Worm (Caenorhabditis elegans) whole organism, midembryonic: ENCODE measurements around the gene sma-5.

Experiments
- T22C8.4 ChIP-seq: fragments of 200-800 bp; sonication (Bioruptor generic); IDR thresholded peaks from 2 replicates; pipeline ENCODE4 v1.3.6; 2022; ENCODE audit warnings: missing genetic modification characterization, missing compliant biosample characterization
- cog-1 ChIP-seq: sonication (generic microtip); optimal IDR thresholded peaks from 2 replicates; lab custom pipeline; 2016; ENCODE audit warnings: missing genetic modification characterization, missing compliant biosample characterization
- flt-1 ChIP-seq: fragments of 200-800 bp; sonication (Bioruptor generic); IDR thresholded peaks from 2 replicates; pipeline ENCODE4 v1.3.6; 2022; ENCODE audit warnings: missing genetic modification characterization, missing compliant biosample characterization
- klf-2 ChIP-seq: fragments of 200-800 bp; sonication (Bioruptor generic); conservative IDR thresholded peaks from 2 replicates; pipeline ENCODE4 v1.3.6; 2022; ENCODE audit warnings: missing genetic modification reagents, missing genetic modification characterization, missing compliant biosample characterization
- med-1 ChIP-seq: sonication (generic microtip); optimal IDR thresholded peaks from 2 replicates; lab custom pipeline; 2017; ENCODE audit warnings: missing genetic modification characterization, mild to moderate bottlenecking, missing compliant biosample characterization, antibody characterized with exemption, missing genetic modification reagents; ENCODE audit not compliant: insufficient read depth
- ref-1 ChIP-seq: fragments of 200-800 bp; sonication (Bioruptor generic); conservative IDR thresholded peaks from 2 replicates; pipeline ENCODE4 v1.3.6; 2022; ENCODE audit warnings: missing genetic modification reagents, missing genetic modification characterization, missing compliant biosample characterization
- tab-1 ChIP-seq: fragments of 200-800 bp; sonication (Bioruptor generic); IDR thresholded peaks from 2 replicates; pipeline ENCODE4 v1.3.6; 2022; ENCODE audit warnings: missing genetic modification characterization, missing compliant biosample characterization
- ztf-23 ChIP-seq: fragments of 200-800 bp; sonication (Bioruptor generic); IDR thresholded peaks from 2 replicates; pipeline ENCODE4 v1.3.6; 2022; ENCODE audit warnings: missing genetic modification reagents, missing genetic modification characterization, missing compliant biosample characterization
- ztf-29 ChIP-seq: fragments of 200-800 bp; sonication (Bioruptor generic); IDR thresholded peaks from 2 replicates; pipeline ENCODE4 v1.3.6; 2022; ENCODE audit warnings: missing genetic modification reagents, missing genetic modification characterization, missing compliant biosample characterization

sma-5 gene

ce11 chrX:11959838-11960237 is 45.5 kb downstream of the sma-5 start, which contains the start of gene C49F5.8:
TSS of gene C49F5.8 (plus strand) at chrX:11960138.
- TF ChIP-seq flt-1 (GFP tag; lab: Robert Waterston, UW) = no peak
- TF ChIP-seq T22C8.4 = no peak
- no peak for TF ChIP-seq ztf-29
- no peak for TF ChIP-seq tab-1 (GFP tag; lab: Robert Waterston, UW)
- no peak for TF ChIP-seq cog-1 (tag; lab: Kevin White, UChicago)
- TF ChIP-seq ref-1 = no peak
- no peak for TF ChIP-seq ztf-23 (GFP tag; lab: Robert Waterston, UW)
- TF ChIP-seq med-1 (GFP tag; lab: Kevin White, UChicago) = no peak
- no peak for TF ChIP-seq klf-2

DNA sequence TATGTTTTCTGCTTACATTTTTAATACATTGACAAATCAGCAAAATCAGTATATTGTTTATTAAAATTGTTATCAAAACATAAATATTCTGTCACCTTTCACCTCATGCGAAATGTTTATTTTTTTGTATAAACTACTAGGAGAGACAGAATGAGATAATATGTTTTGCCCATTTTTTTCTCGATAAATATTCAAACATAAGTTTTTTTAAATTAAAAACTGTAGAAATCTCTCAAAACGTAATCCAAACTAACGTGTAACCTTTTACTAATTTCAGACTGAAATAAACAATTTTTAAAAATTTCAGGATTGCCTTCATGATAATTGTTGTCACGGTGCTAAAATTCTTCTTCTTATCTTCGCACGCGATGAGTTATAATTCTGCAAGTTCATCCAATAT is 48.1 kb downstream of the sma-5 start, which contains the start of gene T08D10.5:
Gene T08D10.5 (plus strand): TSS at position 301 of the 400 bp plus-strand sequence.
- no peak for TF ChIP-seq cog-1 (tag; lab: Kevin White, UChicago)
- no peak for TF ChIP-seq klf-2
- TF ChIP-seq med-1 (GFP tag; lab: Kevin White, UChicago) = no peak
- TF ChIP-seq ztf-29 = no peak
- no peak for TF ChIP-seq ztf-23 (GFP tag; lab: Robert Waterston, UW)
- TF ChIP-seq flt-1 (GFP tag; lab: Robert Waterston, UW) = no peak
- TF ChIP-seq ref-1 = no peak
- TF ChIP-seq tab-1 (GFP tag; lab: Robert Waterston, UW) = no peak
- TF ChIP-seq T22C8.4 = no peak

DNA sequence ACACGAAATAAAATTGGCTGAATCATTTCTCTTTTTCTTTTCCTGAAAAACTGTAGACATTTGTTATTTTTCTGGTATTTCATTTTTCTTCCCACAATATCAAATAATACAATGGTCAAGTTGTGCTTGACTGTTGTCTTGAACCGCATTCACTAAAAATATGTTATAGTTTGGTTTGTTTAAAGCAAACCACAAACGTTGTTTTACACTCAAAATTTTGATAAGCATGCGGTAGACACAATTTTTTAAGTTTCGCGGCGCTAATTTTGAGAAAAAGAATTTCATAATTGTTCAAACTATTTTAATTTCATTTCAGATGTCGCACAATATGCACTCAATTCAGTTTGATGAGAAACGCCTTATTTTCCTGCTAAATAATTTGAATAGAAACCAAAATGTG is 50.2 kb downstream of the sma-5 start, which contains the start of gene T08D10.3:
Gene T08D10.3 (plus strand): TSS at position 301 of the 400 bp plus-strand sequence.
- TF ChIP-seq ref-1 (no peak), T22C8.4 (no peak), flt-1 (GFP tag; lab: Robert Waterston, UW) (no peak), tab-1 (GFP tag; lab: Robert Waterston, UW) (no peak), ztf-23 (GFP tag; lab: Robert Waterston, UW) (no peak)

DNA sequence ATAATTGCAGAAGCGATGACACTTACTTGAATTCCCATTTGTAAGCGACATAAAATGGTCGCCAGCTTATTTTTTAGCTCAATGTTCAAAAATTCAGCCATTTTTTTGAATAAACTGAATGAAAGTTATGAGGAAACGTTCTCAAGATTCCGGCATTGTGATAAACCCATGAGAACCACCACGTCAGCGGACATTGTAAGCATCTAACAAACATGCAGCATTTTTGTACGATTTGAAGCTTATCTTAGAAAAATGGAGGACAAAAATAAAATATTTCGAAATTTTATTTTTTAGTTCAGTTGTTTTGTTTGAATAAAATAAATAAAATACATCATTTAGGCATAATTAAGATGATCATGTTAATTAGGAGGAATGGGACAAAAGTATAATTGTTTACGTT is 52.1 kb downstream of the sma-5 start, which contains the start of gene T08D10.4:
Gene T08D10.4 (minus strand): TSS at position 101 of the 400 bp plus-strand sequence.
- TF ChIP-seq ztf-23 (GFP tag; lab: Robert Waterston, UW) (no peak), klf-2 (no peak), flt-1 (GFP tag; lab: Robert Waterston, UW) (no peak), T22C8.4 (no peak)

- TF ChIP-seq ref-1 (no peak), flt-1 (GFP tag; lab: Robert Waterston, UW) (no peak), T22C8.4 (no peak), klf-2 (no peak), cog-1 (tag; lab: Kevin White, UChicago) (no peak), ztf-23 (GFP tag; lab: Robert Waterston, UW) (no peak), med-1 (GFP tag; lab: Kevin White, UChicago) (no peak), ztf-29 (no peak), tab-1 (GFP tag; lab: Robert Waterston, UW) (no peak)
Observed at ce11 chrX:11952129-11952528, 53.2 kb downstream of the sma-5 start.

DNA sequence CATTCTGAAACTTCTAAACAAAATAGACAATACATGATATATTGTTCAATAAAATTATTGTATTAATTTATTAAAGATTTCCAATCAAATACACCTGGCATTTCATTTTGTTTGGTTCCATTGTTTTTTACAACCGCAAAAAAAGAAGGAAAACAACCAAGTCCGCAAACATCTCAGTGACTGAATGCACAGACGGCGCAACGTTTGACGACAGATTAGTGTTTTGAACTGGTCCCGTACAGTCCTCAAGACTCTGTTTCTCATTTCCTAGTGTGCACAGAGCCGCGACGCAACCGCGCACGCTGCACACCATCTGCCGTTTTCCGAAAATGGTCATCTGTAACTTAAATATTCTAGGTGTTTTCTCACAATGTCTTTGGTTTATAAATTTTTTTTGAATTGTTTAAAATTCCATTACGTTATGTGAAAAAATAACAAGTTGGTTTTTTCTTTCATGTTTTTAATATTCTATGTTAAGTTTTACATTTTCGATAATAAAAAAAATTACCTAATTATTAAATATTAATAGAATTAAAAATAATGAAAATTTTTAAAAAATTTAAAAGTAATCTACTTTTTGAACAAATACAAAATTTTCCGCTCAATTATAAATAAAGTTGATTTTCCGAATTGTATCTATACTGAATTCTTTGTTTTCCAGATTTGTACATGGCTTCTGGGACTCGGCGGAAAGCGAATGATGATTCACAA is 57.0 kb downstream of the sma-5 start, which contains the start of gene lsd-1:
Gene lsd-1 (plus strand): TSS at position 661 of the 711 bp plus-strand sequence.
- no peak for TF ChIP-seq ztf-23 (GFP tag; lab: Robert Waterston, UW)
- no peak for TF ChIP-seq klf-2
- no peak for TF ChIP-seq flt-1 (GFP tag; lab: Robert Waterston, UW)
- no peak for TF ChIP-seq ztf-29
- no peak for TF ChIP-seq cog-1 (tag; lab: Kevin White, UChicago)
- TF ChIP-seq tab-1 (GFP tag; lab: Robert Waterston, UW) = no peak
- TF ChIP-seq ref-1 = no peak
